Worm (Caenorhabditis elegans): ENCODE results near the gene K02E2.7.

The K02E2.7 gene

DNA sequence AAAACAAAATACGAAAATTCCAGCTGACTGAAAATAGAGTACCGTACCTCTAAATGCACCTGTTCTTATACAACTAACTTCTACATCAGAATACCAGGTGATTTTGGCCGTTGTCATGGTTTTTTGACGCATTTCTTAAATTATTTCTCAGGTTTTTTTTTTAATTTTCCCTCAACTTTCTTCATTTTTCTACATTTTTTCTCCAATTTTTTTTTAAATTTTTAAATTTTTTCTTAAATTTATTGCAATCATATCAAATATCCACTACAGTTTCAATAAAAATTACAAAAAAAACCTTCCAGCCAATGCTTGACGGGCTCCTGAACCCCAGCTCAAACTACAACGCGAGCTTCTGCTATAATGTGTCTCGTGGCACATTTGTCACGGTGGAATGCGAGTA, 35.6 kb downstream of the K02E2.7 start, which contains the start of gene K02E2.1:
Gene K02E2.1 (plus strand): TSS at position 301 of the 400 bp plus-strand sequence.
- TF ChIP-seq ceh-13 (GFP tag; optimal IDR thresholded peaks at IDR 0.05) (no peak), aly-1 (tag; optimal IDR thresholded peaks at IDR 0.05) (no peak), flt-1 (GFP tag; IDR thresholded peaks at IDR 0.05) (no peak), hmbx-1 (tag; optimal IDR thresholded peaks at IDR 0.05) (no peak), ets-7 (tag; optimal IDR thresholded peaks at IDR 0.05) (no peak), hmg-4 (GFP tag; optimal IDR thresholded peaks at IDR 0.05) (no peak), ceh-36 (tag; optimal IDR thresholded peaks at IDR 0.05) (no peak), hnd-1 (tag; optimal IDR thresholded peaks at IDR 0.05) (no peak), tbx-11 (GFP tag; IDR thresholded peaks at IDR 0.05) (no peak)

- no peak for TF ChIP-seq ama-1 (optimal IDR thresholded peaks at IDR 0.05)
- TF ChIP-seq flt-1 (GFP tag; IDR thresholded peaks at IDR 0.05): no peak
Measured at ce11 chrV:20350382-20350781, 36.5 kb downstream of the K02E2.7 start.

DNA sequence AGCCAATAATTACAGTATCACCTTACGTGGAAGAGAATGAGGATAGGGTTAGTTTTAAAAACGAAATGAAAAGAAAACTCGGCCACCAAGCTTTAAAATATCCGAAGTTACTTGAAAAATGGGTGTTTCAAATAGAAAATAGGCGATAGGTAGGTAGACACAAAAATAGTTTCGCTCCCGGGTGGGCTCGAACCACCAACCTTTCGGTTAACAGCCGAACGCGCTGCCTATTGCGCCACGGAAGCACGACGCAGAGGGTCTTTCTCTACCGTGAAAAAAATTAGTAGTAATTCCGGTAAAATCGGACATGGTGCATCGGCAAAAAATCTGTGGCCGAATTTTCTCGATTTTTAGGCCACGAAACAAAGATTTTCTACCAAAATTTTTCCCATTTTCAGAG, 39.2 kb downstream of the K02E2.7 start:
- TF ChIP-seq B0310.2 (tag; optimal IDR thresholded peaks at IDR 0.05) (no peak), tra-4 (tag; optimal IDR thresholded peaks at IDR 0.05) (no peak), pes-1 (GFP tag; IDR thresholded peaks at IDR 0.05) (0 out of 2 replicates have a peak, but pooled peaks have one; percentile 36), aly-1 (tag; optimal IDR thresholded peaks at IDR 0.05) (no peak)

ce11 chrV:20344889-20345288, 42.0 kb downstream of the K02E2.7 start, which contains the start of gene Y38H6A.3:
Y38H6A.3 (plus strand) TSS chrV:20345189.
- TF ChIP-seq ceh-13 (GFP tag; optimal IDR thresholded peaks at IDR 0.05): no peak
- no peak for TF ChIP-seq B0310.2 (tag; optimal IDR thresholded peaks at IDR 0.05)
- TF ChIP-seq F13C5.2 (tag; optimal IDR thresholded peaks at IDR 0.05): no peak
- no peak for TF ChIP-seq hmbx-1 (tag; optimal IDR thresholded peaks at IDR 0.05)
- TF ChIP-seq flt-1 (GFP tag; IDR thresholded peaks at IDR 0.05): no peak
- TF ChIP-seq hnd-1 (tag; optimal IDR thresholded peaks at IDR 0.05): no peak

DNA sequence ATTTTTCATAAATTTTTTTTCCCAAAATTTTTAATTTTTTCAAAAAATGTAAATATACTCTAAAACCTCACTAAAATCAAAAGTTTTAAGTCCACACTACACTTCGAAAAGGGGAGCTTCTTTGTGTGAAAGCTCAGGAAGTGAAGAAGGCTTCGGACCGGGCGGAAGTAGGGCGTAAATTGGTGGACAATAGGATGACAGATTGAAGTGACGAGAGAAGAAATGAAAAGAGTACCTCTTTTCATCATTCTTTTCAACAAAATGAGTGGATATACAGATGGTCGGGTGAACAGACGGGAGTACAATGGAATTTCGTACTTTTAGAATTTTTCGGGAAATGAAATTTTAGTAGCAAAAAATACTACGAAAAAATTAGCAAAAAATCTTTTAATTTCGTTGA, 48.0 kb downstream of the K02E2.7 start:
- TF ChIP-seq tbx-37 (GFP tag; conservative IDR thresholded peaks at IDR 0.05) (no peak), flt-1 (GFP tag; IDR thresholded peaks at IDR 0.05) (no peak)

DNA sequence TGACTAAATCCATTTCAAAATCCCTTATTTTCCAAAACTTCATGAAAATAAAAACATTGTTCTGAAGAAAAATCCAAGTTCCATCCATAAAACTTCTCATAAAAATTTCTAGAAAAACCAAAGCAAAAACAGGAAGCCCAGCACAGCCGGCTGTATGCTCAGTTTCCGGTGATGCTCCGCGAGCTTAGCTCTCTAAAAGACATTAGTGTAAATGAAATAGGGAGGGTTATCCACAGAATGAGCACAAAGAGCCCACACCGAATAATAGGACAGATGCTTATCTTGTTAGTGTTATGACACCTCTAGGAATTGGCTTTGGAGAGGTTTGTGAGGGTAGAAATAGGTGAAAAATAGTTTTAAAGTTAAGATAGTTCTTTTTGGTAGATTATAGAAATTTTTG, 48.8 kb downstream of the K02E2.7 start:
- no peak for TF ChIP-seq ceh-13 (GFP tag; optimal IDR thresholded peaks at IDR 0.05)
- TF ChIP-seq ceh-36 (tag; optimal IDR thresholded peaks at IDR 0.05): no peak
- TF ChIP-seq flt-1 (GFP tag; IDR thresholded peaks at IDR 0.05): no peak
- no peak for TF ChIP-seq hmg-4 (GFP tag; optimal IDR thresholded peaks at IDR 0.05)
- no peak for TF ChIP-seq tra-4 (tag; optimal IDR thresholded peaks at IDR 0.05)

ce11 chrV:20335264-20335663, 51.6 kb downstream of the K02E2.7 start, which contains the start of gene Y38H6A.5:
Y38H6A.5 (minus strand) TSS chrV:20335364.
- TF ChIP-seq ets-7 (tag; optimal IDR thresholded peaks at IDR 0.05) (no peak), aly-1 (tag; optimal IDR thresholded peaks at IDR 0.05) (no peak), tbx-11 (GFP tag; IDR thresholded peaks at IDR 0.05) (no peak), B0310.2 (tag; optimal IDR thresholded peaks at IDR 0.05) (no peak), ama-1 (optimal IDR thresholded peaks at IDR 0.05) (no peak), tbx-37 (GFP tag; conservative IDR thresholded peaks at IDR 0.05) (no peak), hnd-1 (tag; optimal IDR thresholded peaks at IDR 0.05) (no peak), tra-4 (tag; optimal IDR thresholded peaks at IDR 0.05) (no peak), pes-1 (GFP tag; IDR thresholded peaks at IDR 0.05) (no peak), sea-1 (GFP tag; conservative IDR thresholded peaks at IDR 0.05) (no peak), ceh-13 (GFP tag; optimal IDR thresholded peaks at IDR 0.05) (no peak), ceh-36 (tag; optimal IDR thresholded peaks at IDR 0.05) (no peak), hmg-4 (GFP tag; optimal IDR thresholded peaks at IDR 0.05) (no peak), flt-1 (GFP tag; IDR thresholded peaks at IDR 0.05) (no peak), F13C5.2 (tag; optimal IDR thresholded peaks at IDR 0.05) (no peak), scrt-1 (GFP tag; IDR thresholded peaks at IDR 0.05) (no peak), hmbx-1 (tag; optimal IDR thresholded peaks at IDR 0.05) (no peak)

Data from whole organism, early embryonic.